Worm (Caenorhabditis elegans): ENCODE results near the gene F48G7.10.

DNA sequence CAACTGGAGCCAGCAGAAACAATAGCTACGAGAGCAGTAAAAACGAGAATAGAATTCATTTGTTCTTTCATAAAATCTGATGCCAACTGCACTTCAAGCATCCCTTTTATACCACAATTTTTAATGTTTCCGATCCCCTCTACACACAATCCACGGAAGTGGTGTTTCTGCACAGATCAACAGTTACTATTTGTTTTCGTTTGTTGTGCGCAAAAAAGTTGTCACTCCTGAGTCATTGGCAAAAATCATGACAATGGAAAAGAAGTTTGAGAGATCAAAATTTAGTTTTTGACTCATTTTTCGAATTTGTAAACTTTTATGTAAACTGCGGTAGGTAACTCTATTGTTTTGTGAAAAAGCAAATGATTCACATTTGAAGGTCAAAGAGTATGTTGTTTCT, 30.6 kb downstream of the F48G7.10 start, which contains the start of gene srlf-37:
- TF ChIP-seq unc-62 (GFP tag; optimal IDR thresholded peaks at IDR 0.05) (no peak), nhr-11 (tag; optimal IDR thresholded peaks at IDR 0.05) (no peak), nhr-76 (tag; optimal IDR thresholded peaks at IDR 0.05) (no peak), snpc-4 (tag; optimal IDR thresholded peaks at IDR 0.05) (no peak), sea-2 (GFP tag; optimal IDR thresholded peaks at IDR 0.05) (no peak)
